Fruit fly (Drosophila melanogaster) whole organism, embryonic: Measurements from ENCODE around the gene CG13126.

Source experiments
- Antp ChIP-seq: fragments of 200-800 bp; sonication (Bioruptor generic); optimal IDR thresholded peaks from 3 replicates; lab custom pipeline; 2016; ENCODE audit warnings: missing biosample characterization, missing genetic modification characterization
- B-H1 ChIP-seq: fragments of 200-800 bp; sonication (Bioruptor generic); IDR thresholded peaks from 3 replicates; pipeline ENCODE4 v1.3.6; 2022; ENCODE audit warnings: missing biosample characterization, missing genetic modification characterization
- CG1024 ChIP-seq: fragments of 200-800 bp; sonication (Bioruptor generic); IDR thresholded peaks from 2 replicates; pipeline ENCODE4 v1.3.6; 2022; ENCODE audit warnings: missing biosample characterization, missing genetic modification characterization
- CG12659 ChIP-seq: fragments of 200-800 bp; sonication (Bioruptor generic); optimal IDR thresholded peaks from 3 replicates; lab custom pipeline; 2017; ENCODE audit warnings: mild to moderate bottlenecking, missing biosample characterization, missing genetic modification reagents, missing genetic modification characterization
- CG13287 ChIP-seq: fragments of 200-800 bp; sonication (Bioruptor generic); IDR thresholded peaks from 2 replicates; pipeline ENCODE4 v1.3.6; 2022; ENCODE audit warnings: missing biosample characterization, missing genetic modification characterization; ENCODE audit not compliant: partially characterized antibody
- CG14710 ChIP-seq: fragments of 200-800 bp; sonication (Bioruptor generic); optimal IDR thresholded peaks from 3 replicates; lab custom pipeline; 2019; ENCODE audit warnings: missing biosample characterization, mild to moderate bottlenecking, missing genetic modification characterization, moderate library complexity
- CG15073 ChIP-seq: fragments of 200-800 bp; sonication (Bioruptor generic); optimal IDR thresholded peaks from 2 replicates; lab custom pipeline; 2016; ENCODE audit warnings: missing biosample characterization, missing genetic modification characterization
- CG1602 ChIP-seq: fragments of 200-800 bp; sonication (Bioruptor generic); optimal IDR thresholded peaks from 3 replicates; lab custom pipeline; 2016; ENCODE audit warnings: missing biosample characterization, missing genetic modification characterization
- CG16813 ChIP-seq: fragments of 200-800 bp; sonication (Bioruptor generic); IDR thresholded peaks from 3 replicates; pipeline ENCODE4 v1.3.6; 2022; ENCODE audit warnings: missing biosample characterization, missing genetic modification characterization; ENCODE audit not compliant: partially characterized antibody
- CG18262 ChIP-seq: fragments of 200-800 bp; optimal IDR thresholded peaks from 3 replicates; lab custom pipeline; 2019; ENCODE audit warnings: missing biosample characterization, mild to moderate bottlenecking, missing genetic modification characterization, moderate library complexity
- CG2875 ChIP-seq: fragments of 200-800 bp; sonication (Bioruptor generic); optimal IDR thresholded peaks from 2 replicates; lab custom pipeline; 2017; ENCODE audit warnings: missing biosample characterization, mild to moderate bottlenecking, missing genetic modification characterization, missing genetic modification reagents
- CG2889 ChIP-seq: fragments of 200-800 bp; sonication (Bioruptor generic); IDR thresholded peaks from 3 replicates; pipeline ENCODE4 v1.3.6; 2022; ENCODE audit warnings: missing biosample characterization, missing genetic modification characterization
- CG30403 ChIP-seq: fragments of 200-800 bp; sonication (Bioruptor generic); optimal IDR thresholded peaks from 3 replicates; lab custom pipeline; 2016; ENCODE audit warnings: missing biosample characterization, missing genetic modification characterization
- CG31365 ChIP-seq: fragments of 200-800 bp; sonication (Bioruptor generic); optimal IDR thresholded peaks from 2 replicates; lab custom pipeline; 2018; ENCODE audit warnings: missing biosample characterization, mild to moderate bottlenecking, missing genetic modification characterization
- CG31388 ChIP-seq: fragments of 200-800 bp; sonication (Bioruptor generic); optimal IDR thresholded peaks from 2 replicates; lab custom pipeline; 2016; ENCODE audit warnings: missing biosample characterization, missing genetic modification characterization
- CG3407 ChIP-seq: fragments of 200-800 bp; sonication (Bioruptor generic); optimal IDR thresholded peaks from 2 replicates; lab custom pipeline; 2018; ENCODE audit warnings: missing biosample characterization, mild to moderate bottlenecking, missing genetic modification characterization
- CG3726 ChIP-seq: fragments of 200-800 bp; sonication (Bioruptor generic); IDR thresholded peaks from 3 replicates; pipeline ENCODE4, ENCODE4 v1.3.6; 2022; ENCODE audit warnings: missing biosample characterization, missing genetic modification characterization
- CG6654 ChIP-seq: fragments of 200-800 bp; sonication (Bioruptor generic); optimal IDR thresholded peaks from 2 replicates; lab custom pipeline; 2017; ENCODE audit warnings: missing biosample characterization, mild to moderate bottlenecking, missing genetic modification characterization
- CG6765 ChIP-seq: fragments of 200-800 bp; sonication (Bioruptor generic); optimal IDR thresholded peaks from 3 replicates; lab custom pipeline; 2017; ENCODE audit warnings: missing biosample characterization, mild to moderate bottlenecking, missing genetic modification characterization
- CG7372 ChIP-seq: fragments of 200-800 bp; sonication (Bioruptor generic); IDR thresholded peaks from 2 replicates; pipeline ENCODE4 v1.3.6; 2022; ENCODE audit warnings: missing biosample characterization, missing genetic modification characterization
- CG7839 ChIP-seq: fragments of 200-800 bp; sonication (Bioruptor generic); optimal IDR thresholded peaks from 3 replicates; lab custom pipeline; 2018; ENCODE audit warnings: missing biosample characterization, mild to moderate bottlenecking, missing genetic modification characterization, moderate library complexity
- CG8359 ChIP-seq: fragments of 200-800 bp; sonication (Bioruptor generic); optimal IDR thresholded peaks from 2 replicates; lab custom pipeline; 2017; ENCODE audit warnings: missing biosample characterization, mild to moderate bottlenecking, missing genetic modification characterization, borderline replicate concordance
- CG9609 ChIP-seq: fragments of 200-800 bp; sonication (Bioruptor generic); optimal IDR thresholded peaks from 3 replicates; lab custom pipeline; 2016; ENCODE audit warnings: missing biosample characterization, missing genetic modification characterization
- Dfd ChIP-seq, 2 experiments: fragments of >200 bp; optimal IDR thresholded peaks; 2 replicates each; lab custom pipeline; 2017; ENCODE audit warnings: missing biosample characterization in 2 of 2, missing genetic modification characterization in 2 of 2
- HLH4C ChIP-seq: fragments of 200-800 bp; sonication (Bioruptor generic); IDR thresholded peaks from 3 replicates; pipeline ENCODE4 v1.3.6; 2022; ENCODE audit warnings: missing biosample characterization, missing genetic modification characterization; ENCODE audit not compliant: partially characterized antibody
- Jarid2 ChIP-seq: fragments of 200-800 bp; sonication (Bioruptor generic); optimal IDR thresholded peaks from 3 replicates; lab custom pipeline; 2017; ENCODE audit warnings: mild to moderate bottlenecking, missing biosample characterization, missing genetic modification reagents, missing genetic modification characterization
- Lim3 ChIP-seq: fragments of 200-800 bp; sonication (Bioruptor generic); IDR thresholded peaks from 2 replicates; pipeline ENCODE4 v1.3.6; 2022; ENCODE audit warnings: missing biosample characterization, missing genetic modification characterization
- Lpt ChIP-seq: fragments of >200 bp; optimal IDR thresholded peaks from 2 replicates; lab custom pipeline; 2018; ENCODE audit warnings: missing biosample characterization, missing genetic modification characterization
- MESR4 ChIP-seq: fragments of 200-800 bp; sonication (Bioruptor generic); optimal IDR thresholded peaks from 2 replicates; lab custom pipeline; 2018; ENCODE audit warnings: missing biosample characterization, mild to moderate bottlenecking, missing genetic modification characterization, moderate library complexity
- Optix ChIP-seq: fragments of 200-800 bp; sonication (Bioruptor generic); IDR thresholded peaks from 3 replicates; pipeline ENCODE4 v1.3.6; 2022; ENCODE audit warnings: missing biosample characterization, missing genetic modification characterization
- Rx ChIP-seq: fragments of 200-800 bp; sonication (Bioruptor generic); IDR thresholded peaks from 2 replicates; pipeline ENCODE4 v1.3.6; 2022; ENCODE audit warnings: missing biosample characterization, missing genetic modification characterization
- Side ChIP-seq: fragments of 200-800 bp; sonication (Bioruptor generic); optimal IDR thresholded peaks from 2 replicates; lab custom pipeline; 2016; ENCODE audit warnings: missing biosample characterization, missing genetic modification characterization
- Trl ChIP-seq, 3 experiments: fragments of >200 bp in 2 of 3; fragments of 200-800 bp in 1 of 3; sonication (Bioruptor generic) in 1 of 3; optimal IDR thresholded peaks; 2 replicates in 1 of 3; 3 replicates in 2 of 3; lab custom pipeline; 2016 to 2017; ENCODE audit warnings: missing biosample characterization in 1 of 3, missing genetic modification characterization in 1 of 3
- Xrp1 ChIP-seq: fragments of 200-800 bp; sonication (Bioruptor generic); IDR thresholded peaks from 2 replicates; pipeline ENCODE4 v1.3.6; 2022; ENCODE audit warnings: missing biosample characterization, missing genetic modification characterization
- ash1 ChIP-seq: fragments of 200-800 bp; sonication (Bioruptor generic); optimal IDR thresholded peaks from 2 replicates; lab custom pipeline; 2018; ENCODE audit warnings: missing biosample characterization, mild to moderate bottlenecking, missing genetic modification characterization
- btn ChIP-seq: fragments of 200-800 bp; sonication (Bioruptor generic); optimal IDR thresholded peaks from 2 replicates; lab custom pipeline; 2016; ENCODE audit warnings: missing biosample characterization, missing genetic modification characterization
- cato ChIP-seq: fragments of 200-800 bp; sonication (Bioruptor generic); optimal IDR thresholded peaks from 2 replicates; lab custom pipeline; 2016; ENCODE audit warnings: missing biosample characterization, missing genetic modification characterization, borderline replicate concordance
- chif ChIP-seq, 2 experiments: fragments of 200-800 bp; sonication (Bioruptor generic); optimal IDR thresholded peaks; 3 replicates each; lab custom pipeline; 2016; ENCODE audit warnings: missing biosample characterization in 2 of 2, missing genetic modification characterization in 2 of 2
- esg ChIP-seq: fragments of 200-800 bp; sonication (Bioruptor generic); conservative IDR thresholded peaks from 2 replicates; pipeline ENCODE4 v1.3.6; 2022; ENCODE audit warnings: missing biosample characterization, missing genetic modification characterization
- fd102C ChIP-seq: fragments of 200-800 bp; sonication (Bioruptor generic); optimal IDR thresholded peaks from 2 replicates; lab custom pipeline; 2018; ENCODE audit warnings: missing biosample characterization, mild to moderate bottlenecking, missing genetic modification characterization, moderate library complexity
- fd3F ChIP-seq: fragments of 200-800 bp; sonication (Bioruptor generic); optimal IDR thresholded peaks from 2 replicates; lab custom pipeline; 2018; ENCODE audit warnings: missing biosample characterization, mild to moderate bottlenecking, missing genetic modification characterization, moderate library complexity
- ind ChIP-seq: fragments of 200-800 bp; sonication (Bioruptor generic); optimal IDR thresholded peaks from 3 replicates; lab custom pipeline; 2016; ENCODE audit warnings: missing biosample characterization, missing genetic modification characterization
- jing ChIP-seq: fragments of 200-800 bp; sonication (Bioruptor generic); optimal IDR thresholded peaks from 2 replicates; lab custom pipeline; 2018; ENCODE audit warnings: missing biosample characterization, mild to moderate bottlenecking, missing genetic modification characterization
- peb ChIP-seq: fragments of 200-800 bp; sonication (Bioruptor generic); IDR thresholded peaks from 2 replicates; pipeline ENCODE4 v1.3.6; 2022; ENCODE audit warnings: missing biosample characterization, missing genetic modification characterization
- pfk ChIP-seq: fragments of 200-800 bp; sonication (Bioruptor generic); optimal IDR thresholded peaks from 2 replicates; lab custom pipeline; 2018; ENCODE audit warnings: missing biosample characterization, mild to moderate bottlenecking, missing genetic modification characterization, moderate library complexity
- seq ChIP-seq: fragments of 200-800 bp; sonication (Bioruptor generic); IDR thresholded peaks from 2 replicates; pipeline ENCODE4 v1.3.6; 2022; ENCODE audit warnings: missing biosample characterization, missing genetic modification characterization
- stwl ChIP-seq: fragments of 200-800 bp; sonication (Bioruptor generic); optimal IDR thresholded peaks from 3 replicates; lab custom pipeline; 2018; ENCODE audit warnings: missing biosample characterization, mild to moderate bottlenecking, missing genetic modification characterization, moderate library complexity
- tup ChIP-seq: fragments of 200-800 bp; sonication (Bioruptor generic); optimal IDR thresholded peaks from 2 replicates; lab custom pipeline; 2016; ENCODE audit warnings: missing biosample characterization, mild to moderate bottlenecking, missing genetic modification characterization, moderate library complexity
- twi ChIP-seq: fragments of 200-800 bp; optimal IDR thresholded peaks from 2 replicates; lab custom pipeline; 2019; ENCODE audit warnings: missing biosample characterization, mild to moderate bottlenecking, missing genetic modification characterization, moderate library complexity
- wdn ChIP-seq: fragments of 200-800 bp; sonication (Bioruptor generic); IDR thresholded peaks from 2 replicates; pipeline ENCODE4 v1.3.6; 2022; ENCODE audit warnings: missing biosample characterization, missing genetic modification characterization
- wor ChIP-seq: fragments of 200-800 bp; sonication (Bioruptor generic); IDR thresholded peaks from 2 replicates; pipeline ENCODE4 v1.3.6; 2022; ENCODE audit warnings: missing biosample characterization, missing genetic modification characterization

Gene CG13126

DNA sequence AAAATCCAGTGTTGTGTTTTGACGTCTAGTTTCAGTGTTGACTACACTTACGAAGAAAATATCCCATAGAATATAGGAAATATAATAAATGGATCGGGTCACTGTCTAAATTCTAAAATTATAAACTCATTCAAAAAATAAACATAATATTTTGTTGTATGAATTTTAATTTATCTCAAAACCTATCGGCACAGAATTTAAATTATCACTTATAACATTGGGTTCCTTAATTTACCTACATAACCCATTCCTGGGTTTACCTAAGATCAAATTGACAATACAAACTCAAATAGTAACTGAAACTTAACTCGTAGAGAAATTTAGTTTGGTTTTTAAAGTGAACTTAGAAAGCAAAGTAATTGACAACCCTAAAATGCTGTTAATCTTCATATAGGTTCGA is 42.6 kb upstream of the CG13126 start (continued):
- TF ChIP-seq CG14710 (tag; lab: Kevin White, UChicago) (peak; percentile 70), CG1602 (GFP tag; lab: Kevin White, UChicago) (peak; percentile 25), cato (GFP tag; lab: Kevin White, UChicago) (no peak), ash1 (no peak), pfk (no peak), CG2875 (no peak), CG7372 (GFP tag; lab: Robert Waterston, UW) (no peak), Rx (GFP tag; lab: Robert Waterston, UW) (no peak), Trl (optimal IDR thresholded peaks at IDR 0.05; lab: Kevin White, UChicago) (no peak), Trl (GFP tag; optimal IDR thresholded peaks at IDR 0.05; lab: Kevin White, UChicago) (no peak), stwl (tag; lab: Kevin White, UChicago) (peak; percentile 74), Lim3 (GFP tag; lab: Robert Waterston, UW) (no peak), Dfd (GFP tag; optimal IDR thresholded peaks at IDR 0.05; lab: Kevin White, UChicago) (no peak), CG31365 (tag; lab: Kevin White, UChicago) (no peak), btn (no peak), Side (GFP tag; lab: Kevin White, UChicago) (no peak), HLH4C (GFP tag; lab: Robert Waterston, UW) (no peak), CG3407 (GFP tag; lab: Kevin White, UChicago) (no peak), CG16813 (no peak), Xrp1 (peak; percentile 22; the same call in 1 of the 2 replicates), chif (GFP tag; optimal IDR thresholded peaks at IDR 0.05; lab: Kevin White, UChicago) (no peak), CG18262 (tag; lab: Kevin White, UChicago) (peak; percentile 66), fd3F (GFP tag; lab: Kevin White, UChicago) (no peak), Antp (GFP tag; lab: Kevin White, UChicago) (no peak), Jarid2 (GFP tag; lab: Kevin White, UChicago) (no peak), fd102C (GFP tag; lab: Kevin White, UChicago) (no peak), CG2889 (GFP tag; lab: Robert Waterston, UW) (no peak), CG6654 (GFP tag; lab: Kevin White, UChicago) (no peak), MESR4 (GFP tag; lab: Kevin White, UChicago) (no peak), CG30403 (GFP tag; lab: Kevin White, UChicago) (peak; percentile 22), CG12659 (GFP tag; lab: Kevin White, UChicago) (peak; percentile 9), CG31388 (GFP tag; lab: Kevin White, UChicago) (no peak), ind (GFP tag; lab: Kevin White, UChicago) (peak; percentile 2), Lpt (GFP tag; lab: Kevin White, UChicago) (no peak), peb (GFP tag; lab: Robert Waterston, UW) (no peak), CG1024 (no peak), jing (GFP tag; lab: Kevin White, UChicago) (no peak), CG13287 (GFP tag; lab: Robert Waterston, UW) (no peak), seq (GFP tag; lab: Robert Waterston, UW) (no peak), esg (GFP tag; lab: Robert Waterston, UW) (no peak), CG8359 (GFP tag; lab: Kevin White, UChicago) (no peak), CG3726 (GFP tag; lab: Robert Waterston, UW) (no peak), B-H1 (no peak), Optix (GFP tag; lab: Robert Waterston, UW) (no peak), wor (GFP tag; lab: Robert Waterston, UW) (no peak), CG7839 (tag; lab: Kevin White, UChicago) (no peak), tup (no peak), CG9609 (GFP tag; lab: Kevin White, UChicago) (no peak), twi (tag; lab: Kevin White, UChicago) (no peak), wdn (GFP tag; lab: Robert Waterston, UW) (no peak), CG15073 (GFP tag; lab: Kevin White, UChicago) (no peak), CG6765 (GFP tag; lab: Kevin White, UChicago) (no peak)
